Fruit fly (Drosophila melanogaster): ENCODE results near the gene CG18178.

Gene CG18178

dm6 chr3L:9696650-9697526 lies 22.1 kb downstream of the CG18178 start, which contains the start of gene Prps (continued):
- TF ChIP-seq corto (GFP tag; optimal IDR thresholded peaks at IDR 0.05) (peak; percentile 53), Sox100B (GFP tag; optimal IDR thresholded peaks at IDR 0.05) (peak; percentile 44), CG12659 (GFP tag; optimal IDR thresholded peaks at IDR 0.05) (peak; percentile 48), CG10654 (GFP tag; optimal IDR thresholded peaks at IDR 0.05) (peak; percentile 75), CG6791 (GFP tag; IDR thresholded peaks at IDR 0.05; ENCODE audit: partially characterized antibody) (no peak), CG7271 (tag; optimal IDR thresholded peaks at IDR 0.05) (no peak), Pdp1 (GFP tag; optimal IDR thresholded peaks at IDR 0.05) (peak; percentile 75 to 87), Scr (GFP tag; IDR thresholded peaks at IDR 0.05; ENCODE audit: partially characterized antibody) (no peak), jing (GFP tag; optimal IDR thresholded peaks at IDR 0.05) (peak; percentile 36), CG12391 (tag; optimal IDR thresholded peaks at IDR 0.05) (peak; percentile 66), Hr39 (optimal IDR thresholded peaks at IDR 0.05) (no peak), CG14860 (GFP tag; IDR thresholded peaks at IDR 0.05; ENCODE audit: partially characterized antibody) (no peak), CG10267 (tag; optimal IDR thresholded peaks at IDR 0.05) (peak; percentile 61), klu (GFP tag; IDR thresholded peaks at IDR 0.05) (no peak), CG14667 (GFP tag; IDR thresholded peaks at IDR 0.05) (peak; percentile 58), HLH3B (GFP tag; IDR thresholded peaks at IDR 0.05) (peak; percentile 87), CG11247 (GFP tag; IDR thresholded peaks at IDR 0.05) (peak; percentile 61), Myb (GFP tag; optimal IDR thresholded peaks at IDR 0.05) (peak; percentile 58), hbn (GFP tag; IDR thresholded peaks at IDR 0.05; ENCODE audit: partially characterized antibody) (0 out of 2 replicates have a peak, but pooled peaks have one; percentile 12), z (GFP tag; IDR thresholded peaks at IDR 0.05) (no peak), chinmo (GFP tag; IDR thresholded peaks at IDR 0.05; ENCODE audit: partially characterized antibody) (0 out of 4 replicates have a peak, but pooled peaks have one; percentile 58), CG18262 (tag; optimal IDR thresholded peaks at IDR 0.05) (peak; percentile 71), fu2 (GFP tag; optimal IDR thresholded peaks at IDR 0.05) (peak; percentile 63), Hr3 (GFP tag; optimal IDR thresholded peaks at IDR 0.05) (peak; percentile 47), Meics (GFP tag; optimal IDR thresholded peaks at IDR 0.05) (peak; percentile 85), wor (GFP tag; IDR thresholded peaks at IDR 0.05) (no peak), CG5953 (GFP tag; IDR thresholded peaks at IDR 0.05) (peak; percentile 61), CG33213 (GFP tag; optimal IDR thresholded peaks at IDR 0.05) (peak; percentile 82), CG17385 (GFP tag; optimal IDR thresholded peaks at IDR 0.05) (peak; percentile 75), HLHmδ (GFP tag; optimal IDR thresholded peaks at IDR 0.05) (no peak), CG13894 (tag; optimal IDR thresholded peaks at IDR 0.05) (peak; percentile 85), CG3407 (GFP tag; optimal IDR thresholded peaks at IDR 0.05) (no peak), unc-4 (GFP tag; IDR thresholded peaks at IDR 0.05; ENCODE audit: partially characterized antibody) (peak; percentile 33; the same call in 1 of the 2 replicates), Nf-YA (GFP tag; IDR thresholded peaks at IDR 0.05) (no peak; the same call in 1 of the 2 replicates), CG4424 (GFP tag; optimal IDR thresholded peaks at IDR 0.05) (peak; percentile 76), ap (GFP tag; IDR thresholded peaks at IDR 0.05) (peak; percentile 51; the same call in 1 of the 2 replicates), CG12071 (GFP tag; optimal IDR thresholded peaks at IDR 0.05) (peak; percentile 87), HLH54F (GFP tag; optimal IDR thresholded peaks at IDR 0.05) (peak; percentile 49), CG1647 (GFP tag; optimal IDR thresholded peaks at IDR 0.05) (peak; percentile 79), psq (GFP tag; optimal IDR thresholded peaks at IDR 0.05) (peak; percentile 63), CG30020 (tag; optimal IDR thresholded peaks at IDR 0.05) (no peak), so (GFP tag; IDR thresholded peaks at IDR 0.05) (peak; percentile 81), pros (GFP tag; optimal IDR thresholded peaks at IDR 0.05) (peak; percentile 61), gt (GFP tag; IDR thresholded peaks at IDR 0.05) (no peak; the same call in 1 of the 2 replicates), CG1529 (GFP tag; optimal IDR thresholded peaks at IDR 0.05) (peak; percentile 15), E2f2 (GFP tag; IDR thresholded peaks at IDR 0.05) (peak; percentile 35; the same call in 1 of the 2 replicates), CG1024 (GFP tag; IDR thresholded peaks at IDR 0.05) (peak; percentile 74; the same call in 1 of the 2 replicates), CG17359 (tag; optimal IDR thresholded peaks at IDR 0.05) (peak; percentile 82)

All from whole organism, embryonic.